ENCODE assay signal across 4 fruit fly cellular contexts in the genomic region with DNA sequence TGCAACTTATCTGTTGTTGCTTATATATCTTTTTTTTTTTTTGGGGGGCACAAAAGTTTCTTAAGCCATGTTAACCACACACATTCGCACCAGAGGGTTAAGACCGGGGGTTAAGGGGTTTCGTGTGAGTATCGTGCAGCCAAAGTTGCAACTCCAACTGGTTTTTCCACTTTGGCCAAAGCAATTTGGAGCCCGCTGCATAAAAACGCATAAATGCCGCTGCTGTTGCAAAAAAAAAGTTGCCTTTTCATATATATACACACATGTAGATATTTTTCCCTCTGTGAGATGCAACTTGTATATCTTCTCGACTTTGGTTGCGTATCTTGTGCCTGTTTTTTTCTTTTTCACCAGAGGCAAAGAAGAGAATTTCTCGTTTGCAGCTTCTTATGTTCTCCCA.
TF ChIP-seq lines count a peak whose summit lies in the region.

No protein-coding gene starts in this region.

- TF ChIP-seq CTCF in whole organism, embryonic (GFP tag; optimal IDR thresholded peaks at IDR 0.05; lab: Kevin White, UChicago) = no peak

TF ChIP-seq in whole organism, embryonic, 481 proteins besides CTCF, POLR2A, EP300 and RAD21:
- TF ChIP-seq pb (GFP tag; optimal IDR thresholded peaks at IDR 0.05; lab: Kevin White, UChicago) (no peak), nom (GFP tag; optimal IDR thresholded peaks at IDR 0.05; lab: Kevin White, UChicago) (peak; percentile 19)

TF ChIP-seq in whole organism, prepupa, 60 proteins besides CTCF, POLR2A, EP300 and RAD21:
- TF ChIP-seq dsx (GFP tag; optimal IDR thresholded peaks at IDR 0.05; lab: Kevin White, UChicago; ENCODE audit: poor library complexity, severe bottlenecking) (peak; percentile 35), CG15336 (GFP tag; IDR thresholded peaks at IDR 0.05; lab: Robert Waterston, UW) (peak; percentile 47; the same call in 1 of the 2 replicates), CG6163 (GFP tag; IDR thresholded peaks at IDR 0.05; lab: Robert Waterston, UW) (peak; percentile 18; the same call in 1 of the 3 replicates), Sox15 (GFP tag; optimal IDR thresholded peaks at IDR 0.05; lab: Kevin White, UChicago) (no peak), Lpt (GFP tag; optimal IDR thresholded peaks at IDR 0.05; lab: Kevin White, UChicago) (peak; percentile 62), ss (GFP tag; optimal IDR thresholded peaks at IDR 0.05; lab: Kevin White, UChicago) (peak in 1 of 2 experiments; percentile 34), Eip78C (GFP tag; lab: Kevin White, UChicago) (peak; percentile 68), CG8119 (GFP tag; IDR thresholded peaks at IDR 0.05; lab: Robert Waterston, UW) (no peak; the same call in 2 of the 3 replicates), CG6276 (GFP tag; optimal IDR thresholded peaks at IDR 0.05; lab: Kevin White, UChicago) (peak; percentile 3), eg (GFP tag; IDR thresholded peaks at IDR 0.05; lab: Robert Waterston, UW) (0 out of 3 replicates have a peak, but pooled peaks have one; percentile 23)

TF ChIP-seq in whole organism, pupa, 21 proteins besides CTCF, POLR2A, EP300 and RAD21:
- peak; percentile 35; the same call in 2 of the 3 replicates for TF ChIP-seq fd96Ca (GFP tag; IDR thresholded peaks at IDR 0.05; lab: Robert Waterston, UW)
- no peak for TF ChIP-seq EcR (GFP tag; optimal IDR thresholded peaks at IDR 0.05; lab: Kevin White, UChicago)
- no peak for TF ChIP-seq CG12605 (GFP tag; IDR thresholded peaks at IDR 0.05; lab: Robert Waterston, UW)
- TF ChIP-seq D1 (tag; optimal IDR thresholded peaks at IDR 0.05; lab: Kevin White, UChicago) = no peak
- no peak for TF ChIP-seq gl (tag; optimal IDR thresholded peaks at IDR 0.05; lab: Kevin White, UChicago)
- no peak for TF ChIP-seq CG14655 (GFP tag; optimal IDR thresholded peaks at IDR 0.05; lab: Kevin White, UChicago)
- no peak for TF ChIP-seq CG10348 (GFP tag; IDR thresholded peaks at IDR 0.05; lab: Robert Waterston, UW)
- TF ChIP-seq CG13204 (GFP tag; optimal IDR thresholded peaks at IDR 0.05; lab: Kevin White, UChicago) = no peak
- TF ChIP-seq CG4496 (GFP tag; IDR thresholded peaks at IDR 0.05; lab: Robert Waterston, UW) = peak; percentile 45; the same call in 1 of the 3 replicates
- peak; percentile 27 for TF ChIP-seq Ets98B (GFP tag; IDR thresholded peaks at IDR 0.05; lab: Robert Waterston, UW)
- no peak for TF ChIP-seq CG17806 (tag; optimal IDR thresholded peaks at IDR 0.05; lab: Kevin White, UChicago)
- TF ChIP-seq CG32121 (GFP tag; IDR thresholded peaks at IDR 0.05; lab: Robert Waterston, UW) = no peak
- no peak for TF ChIP-seq Snoo (tag; optimal IDR thresholded peaks at IDR 0.05; lab: Kevin White, UChicago)
- TF ChIP-seq CG34367 (tag; optimal IDR thresholded peaks at IDR 0.05; lab: Kevin White, UChicago) = no peak
- no peak for TF ChIP-seq Pif1B (GFP tag; optimal IDR thresholded peaks at IDR 0.05; lab: Kevin White, UChicago)
- no peak for TF ChIP-seq CG9948 (tag; optimal IDR thresholded peaks at IDR 0.05; lab: Kevin White, UChicago)
- no peak for TF ChIP-seq CG8301 (tag; optimal IDR thresholded peaks at IDR 0.05; lab: Kevin White, UChicago)
- no peak for TF ChIP-seq CG8159 (tag; optimal IDR thresholded peaks at IDR 0.05; lab: Kevin White, UChicago)
- no peak for TF ChIP-seq CG15710 (tag; optimal IDR thresholded peaks at IDR 0.05; lab: Kevin White, UChicago)
- no peak for TF ChIP-seq rn (GFP tag; IDR thresholded peaks at IDR 0.05; lab: Robert Waterston, UW)

TF ChIP-seq in whole organism, wandering third instar larva, 38 proteins besides CTCF, POLR2A, EP300 and RAD21:
- TF ChIP-seq HLH106 (tag; optimal IDR thresholded peaks at IDR 0.05; lab: Kevin White, UChicago) (no peak), Abd-B (GFP tag; optimal IDR thresholded peaks at IDR 0.05; lab: Kevin White, UChicago) (no peak), CrebA (GFP tag; optimal IDR thresholded peaks at IDR 0.05; lab: Kevin White, UChicago; ENCODE audit: borderline replicate concordance) (peak; percentile 21), lola (GFP tag; optimal IDR thresholded peaks at IDR 0.05; lab: Kevin White, UChicago) (no peak), Dif (GFP tag; optimal IDR thresholded peaks at IDR 0.05; lab: Kevin White, UChicago; ENCODE audit: partially characterized antibody) (peak; percentile 37), psq (GFP tag; optimal IDR thresholded peaks at IDR 0.05; lab: Kevin White, UChicago) (no peak), Hnf4 (GFP tag; optimal IDR thresholded peaks at IDR 0.05; lab: Kevin White, UChicago) (no peak), foxo (GFP tag; optimal IDR thresholded peaks at IDR 0.05; lab: Kevin White, UChicago) (no peak), jim (GFP tag; optimal IDR thresholded peaks at IDR 0.05; lab: Kevin White, UChicago) (no peak), Rel (GFP tag; optimal IDR thresholded peaks at IDR 0.05; lab: Kevin White, UChicago) (peak; percentile 35), Rel (tag; optimal IDR thresholded peaks at IDR 0.05; lab: Kevin White, UChicago) (no peak), GATAd (GFP tag; optimal IDR thresholded peaks at IDR 0.05; lab: Kevin White, UChicago) (no peak), fru (GFP tag; optimal IDR thresholded peaks at IDR 0.05; lab: Kevin White, UChicago) (no peak), sage (GFP tag; optimal IDR thresholded peaks at IDR 0.05; lab: Kevin White, UChicago) (no peak), Vsx2 (GFP tag; optimal IDR thresholded peaks at IDR 0.05; lab: Kevin White, UChicago; ENCODE audit: partially characterized antibody) (peak; percentile 54), pan (optimal IDR thresholded peaks at IDR 0.05; lab: Kevin White, UChicago) (no peak), Sp1 (GFP tag; optimal IDR thresholded peaks at IDR 0.05; lab: Kevin White, UChicago) (no peak)

Comparison
In these comparisons a context has a peak if more than half of its experiments do, and no peak if none do; other contexts are left out.
1. Of the 7 proteins assayed by ChIP-seq in both whole organism, embryonic and whole organism, prepupa: peak only in whole organism, embryonic: none; only in whole organism, prepupa: Lpt; in both: none; in neither: 6.